Fruit fly (Drosophila melanogaster): ENCODE measurements around the gene CG18558.

dm6 chr2L:2856960-2857584 is 12.8 kb upstream of the CG18558 start, which contains the start of gene CG2991:
- TF ChIP-seq CG8478 (optimal IDR thresholded peaks at IDR 0.05) (no peak), CTCF (optimal IDR thresholded peaks at IDR 0.05) (peak; percentile 7 to 57)

All from S2 (cell line).